Worm (Caenorhabditis elegans) whole organism, L4 larva: ENCODE results near the gene F15B9.6.

ENCODE experiments used
- mep-1 ChIP-seq: fragments of 150-350 bp; sonication (generic microtip); optimal IDR thresholded peaks from 3 replicates; lab custom pipeline; 2014; ENCODE audit warnings: missing biosample characterization, missing genetic modification characterization
- unc-39 ChIP-seq: sonication (generic microtip); optimal IDR thresholded peaks from 2 replicates; lab custom pipeline; 2017; ENCODE audit warnings: missing biosample characterization, missing genetic modification characterization
- zag-1 ChIP-seq: fragments of 150-350 bp; optimal IDR thresholded peaks from 2 replicates; lab custom pipeline; 2014; ENCODE audit warnings: missing biosample characterization, missing genetic modification characterization

DNA sequence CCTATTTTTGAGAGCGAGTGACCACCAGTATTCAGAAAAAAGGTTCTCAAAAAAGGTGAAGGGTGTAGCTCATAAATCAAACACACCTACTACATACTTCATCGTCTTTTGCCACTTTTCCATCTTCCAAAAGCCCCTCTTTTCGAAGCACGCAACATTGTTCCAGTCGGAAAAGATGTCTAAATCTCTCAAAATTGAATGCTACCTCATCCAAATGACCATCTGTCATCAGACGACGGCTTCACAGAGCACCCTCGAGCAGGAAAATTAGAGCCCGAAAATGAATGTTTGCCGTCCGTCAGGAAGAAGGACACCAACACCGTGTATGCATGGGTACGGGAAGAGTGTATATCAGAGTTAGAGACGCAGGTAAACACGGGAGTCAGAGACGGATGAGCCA, 7.6 kb downstream of the F15B9.6 start:
- TF ChIP-seq mep-1 (tag; lab: Kevin White, UChicago) (no peak), zag-1 (no peak), unc-39 (tag; lab: Kevin White, UChicago) (no peak)
